Worm (Caenorhabditis elegans) whole organism, L4/young adult: Measurements from ENCODE around the gene aakb-1.

Source experiments
- W03F9.2 ChIP-seq: fragments of 150-350 bp; optimal IDR thresholded peaks from 2 replicates; lab custom pipeline; 2014; ENCODE audit warnings: missing biosample characterization, missing genetic modification characterization
- dao-5 ChIP-seq: sonication (generic microtip); optimal IDR thresholded peaks from 2 replicates; lab custom pipeline; 2016; ENCODE audit warnings: missing genotype, missing genetic modification characterization, moderate library complexity, missing compliant biosample characterization
- him-1 ChIP-seq: sonication (generic microtip); optimal IDR thresholded peaks from 2 replicates; lab custom pipeline; 2016; ENCODE audit warnings: missing genotype, missing genetic modification reagents, missing genetic modification characterization, missing compliant biosample characterization

- TF ChIP-seq dao-5 (tag; lab: Kevin White, UChicago) (no peak), him-1 (tag; lab: Kevin White, UChicago) (no peak), W03F9.2 (tag; lab: Kevin White, UChicago) (no peak)
Observed at ce11 chrX:13713857-13714256, 41.7 kb upstream of the aakb-1 start, which contains the start of gene K11E4.1.
